Worm (Caenorhabditis elegans) whole organism, early embryonic: Measurements from ENCODE around the gene F57A10.2.

Experiments used
- B0310.2 ChIP-seq: sonication (generic microtip); optimal IDR thresholded peaks from 2 replicates; lab custom pipeline; 2016; ENCODE audit warnings: mild to moderate bottlenecking, missing genetic modification characterization, missing compliant biosample characterization
- aly-1 ChIP-seq: sonication (generic microtip); optimal IDR thresholded peaks from 2 replicates; lab custom pipeline; 2016; ENCODE audit warnings: missing genetic modification characterization, missing compliant biosample characterization
- ama-1 ChIP-seq: fragments of 150-350 bp; optimal IDR thresholded peaks from 2 replicates; lab custom pipeline; 2014
- ceh-13 ChIP-seq: fragments of 200-800 bp; sonication (Bioruptor generic); optimal IDR thresholded peaks from 2 replicates; lab custom pipeline; 2018; ENCODE audit warnings: mild to moderate bottlenecking, missing genetic modification characterization, missing compliant biosample characterization
- ceh-36 ChIP-seq: sonication (generic microtip); optimal IDR thresholded peaks from 2 replicates; lab custom pipeline; 2016; ENCODE audit warnings: missing genetic modification characterization, inconsistent platforms, missing compliant biosample characterization
- ets-7 ChIP-seq: sonication (generic microtip); optimal IDR thresholded peaks from 2 replicates; lab custom pipeline; 2016; ENCODE audit warnings: missing genotype, missing genetic modification characterization, missing compliant biosample characterization
- flt-1 ChIP-seq: fragments of 200-800 bp; sonication (Bioruptor generic); IDR thresholded peaks from 2 replicates; pipeline ENCODE4 v1.3.6; 2022; ENCODE audit warnings: missing genetic modification characterization, missing compliant biosample characterization
- hmg-4 ChIP-seq: fragments of 200-800 bp; sonication (Bioruptor generic); optimal IDR thresholded peaks from 2 replicates; lab custom pipeline; 2018; ENCODE audit warnings: mild to moderate bottlenecking, missing genetic modification characterization, missing compliant biosample characterization
- pes-1 ChIP-seq: fragments of 200-800 bp; sonication (Bioruptor generic); IDR thresholded peaks from 2 replicates; pipeline ENCODE4 v1.3.6; 2022; ENCODE audit warnings: missing genetic modification reagents, missing genetic modification characterization, missing compliant biosample characterization
- sea-1 ChIP-seq: fragments of 200-800 bp; sonication (Bioruptor generic); conservative IDR thresholded peaks from 2 replicates; pipeline ENCODE4 v1.3.6; 2022; ENCODE audit warnings: missing genetic modification characterization, missing compliant biosample characterization
- tra-4 ChIP-seq: sonication (generic microtip); optimal IDR thresholded peaks from 2 replicates; lab custom pipeline; 2017; ENCODE audit warnings: missing genetic modification characterization, missing compliant biosample characterization

DNA sequence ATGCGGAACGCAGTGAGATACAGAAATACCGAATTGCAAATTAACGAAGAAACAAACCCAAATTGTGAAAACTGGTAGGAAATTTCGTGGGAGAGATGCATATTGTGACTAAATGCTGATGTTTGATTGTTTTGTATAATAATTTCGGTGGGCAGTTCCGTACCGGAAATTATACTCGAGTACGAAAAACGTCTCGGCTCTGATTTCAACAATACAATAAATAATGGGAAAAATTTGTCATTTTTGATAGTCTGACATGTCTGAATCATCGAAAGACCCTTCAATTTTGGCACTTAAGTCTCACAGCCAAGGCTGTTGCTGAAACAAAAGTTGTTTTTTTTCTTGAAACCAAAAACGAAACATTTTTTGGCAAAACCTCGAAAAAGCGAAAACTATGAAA is 14.3 kb upstream of the F57A10.2 start, which contains the start of gene str-43:
- no peak for TF ChIP-seq ama-1 (lab: Kevin White, UChicago)
- TF ChIP-seq aly-1 (tag; lab: Kevin White, UChicago): no peak
- TF ChIP-seq B0310.2 (tag; lab: Kevin White, UChicago): no peak
- TF ChIP-seq hmg-4 (GFP tag; lab: Kevin White, UChicago): no peak
- TF ChIP-seq ets-7 (tag; lab: Kevin White, UChicago): no peak
- no peak for TF ChIP-seq pes-1
- TF ChIP-seq sea-1: no peak
- TF ChIP-seq tra-4 (tag; lab: Kevin White, UChicago): no peak
- TF ChIP-seq ceh-36 (tag; lab: Kevin White, UChicago): no peak
- TF ChIP-seq ceh-13 (GFP tag; lab: Kevin White, UChicago): no peak
- no peak for TF ChIP-seq flt-1
